Worm (Caenorhabditis elegans): ENCODE data around the gene col-43.
A peak's percentile ranks its signal among the peaks of the same experiment; 100 is the strongest.

col-43 gene

DNA sequence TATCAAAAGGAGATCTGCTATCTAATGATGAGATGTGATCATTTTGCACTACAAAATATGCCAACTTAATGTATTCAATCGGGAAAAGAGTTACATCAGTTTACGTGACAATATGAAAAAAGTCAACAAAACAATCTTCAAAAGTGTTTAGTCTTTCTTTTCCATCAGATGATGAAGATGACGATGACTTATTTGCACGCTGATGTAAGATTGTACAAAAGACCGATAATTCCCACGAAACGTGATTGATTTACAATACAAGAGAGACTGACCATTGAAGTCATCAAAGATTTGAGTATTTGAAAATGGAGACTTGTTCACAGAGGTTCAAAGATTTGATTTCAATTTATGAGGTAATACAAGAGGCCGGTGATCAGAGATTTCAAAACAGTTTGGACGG, 25.5 kb downstream of the col-43 start:
- TF ChIP-seq lsy-12 (tag; optimal IDR thresholded peaks at IDR 0.05) (no peak), R02D3.7 (tag; optimal IDR thresholded peaks at IDR 0.05) (no peak), nhr-28 (tag; optimal IDR thresholded peaks at IDR 0.05) (no peak), nhr-25 (tag; optimal IDR thresholded peaks at IDR 0.05) (peak; percentile 3), ceh-28 (tag; optimal IDR thresholded peaks at IDR 0.05) (no peak), nhr-43 (tag; optimal IDR thresholded peaks at IDR 0.05; ENCODE audit: poor library complexity, severe bottlenecking) (peak; percentile 2), elt-1 (tag; optimal IDR thresholded peaks at IDR 0.05) (peak; percentile 80), nhr-67 (tag; optimal IDR thresholded peaks at IDR 0.05) (no peak)

DNA sequence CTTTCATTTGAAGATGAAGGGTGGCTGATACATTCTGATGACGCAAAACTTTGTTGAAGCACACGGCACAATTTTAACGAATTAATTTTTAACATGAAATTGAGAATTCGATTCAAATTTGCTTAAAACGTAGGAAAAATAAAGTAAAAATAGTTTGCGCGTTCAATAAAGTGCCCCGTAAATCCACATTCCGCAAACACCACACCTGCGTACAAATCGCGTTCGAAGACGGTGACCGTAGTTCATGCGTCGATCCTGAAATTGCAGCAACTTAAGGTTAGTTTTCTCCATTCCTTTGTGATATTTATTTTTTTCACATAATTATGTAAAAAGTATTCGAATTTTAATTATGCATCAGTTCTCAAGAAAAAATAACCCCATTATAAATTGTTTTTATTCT, 26.0 kb downstream of the col-43 start, which contains the start of gene F43H9.3:
TSS of gene F43H9.3 (minus strand) at position 189 of the 400 bp plus-strand sequence.
- TF ChIP-seq nfya-1 (tag; optimal IDR thresholded peaks at IDR 0.05; ENCODE audit: insufficient read depth) (peak; percentile 28), fkh-10 (GFP tag; optimal IDR thresholded peaks at IDR 0.05) (no peak), aly-2 (tag; optimal IDR thresholded peaks at IDR 0.05) (no peak), elt-2 (tag; optimal IDR thresholded peaks at IDR 0.05) (no peak), hmg-11 (tag; optimal IDR thresholded peaks at IDR 0.05) (peak; percentile 18), nhr-43 (tag; optimal IDR thresholded peaks at IDR 0.05; ENCODE audit: poor library complexity, severe bottlenecking) (no peak), jun-1 (tag; optimal IDR thresholded peaks at IDR 0.05) (no peak), unc-62 (GFP tag; optimal IDR thresholded peaks at IDR 0.05) (no peak), nhr-237 (tag; optimal IDR thresholded peaks at IDR 0.05) (no peak), eor-1 (tag; optimal IDR thresholded peaks at IDR 0.05) (no peak), mdl-1 (tag; optimal IDR thresholded peaks at IDR 0.05) (no peak), nhr-25 (tag; optimal IDR thresholded peaks at IDR 0.05) (no peak), lsy-12 (tag; optimal IDR thresholded peaks at IDR 0.05) (no peak), sea-2 (GFP tag; optimal IDR thresholded peaks at IDR 0.05) (no peak), ama-1 (optimal IDR thresholded peaks at IDR 0.05) (no peak), snpc-4 (tag; optimal IDR thresholded peaks at IDR 0.05) (no peak), R02D3.7 (tag; optimal IDR thresholded peaks at IDR 0.05) (peak; percentile 89), lin-15B (tag; optimal IDR thresholded peaks at IDR 0.05) (peak; percentile 2), nhr-67 (tag; optimal IDR thresholded peaks at IDR 0.05) (no peak), unc-39 (tag; optimal IDR thresholded peaks at IDR 0.05) (no peak), nhr-11 (tag; optimal IDR thresholded peaks at IDR 0.05) (no peak), pha-4 (tag; optimal IDR thresholded peaks at IDR 0.05) (peak; percentile 30), lin-39 (tag; optimal IDR thresholded peaks at IDR 0.05) (no peak), tbx-2 (tag; optimal IDR thresholded peaks at IDR 0.05) (no peak), ZK546.5 (tag; optimal IDR thresholded peaks at IDR 0.05) (no peak), fos-1 (tag; optimal IDR thresholded peaks at IDR 0.05) (no peak), ztf-4 (tag; optimal IDR thresholded peaks at IDR 0.05) (no peak), fkh-2 (tag; optimal IDR thresholded peaks at IDR 0.05) (no peak), ceh-82 (tag; optimal IDR thresholded peaks at IDR 0.05) (no peak), pqm-1 (tag; optimal IDR thresholded peaks at IDR 0.05) (no peak), nhr-77 (tag; optimal IDR thresholded peaks at IDR 0.05) (no peak), elt-1 (tag; optimal IDR thresholded peaks at IDR 0.05) (no peak), mml-1 (tag; optimal IDR thresholded peaks at IDR 0.05) (no peak), egl-27 (tag; optimal IDR thresholded peaks at IDR 0.05) (no peak), egl-5 (tag; optimal IDR thresholded peaks at IDR 0.05) (no peak), zag-1 (tag; optimal IDR thresholded peaks at IDR 0.05) (no peak), ceh-28 (tag; optimal IDR thresholded peaks at IDR 0.05) (no peak), nhr-23 (tag; optimal IDR thresholded peaks at IDR 0.05) (no peak), elt-3 (tag; optimal IDR thresholded peaks at IDR 0.05) (no peak), ceh-16 (tag; optimal IDR thresholded peaks at IDR 0.05) (no peak)

- TF ChIP-seq ceh-28 (tag; optimal IDR thresholded peaks at IDR 0.05) (peak; percentile 75), pha-4 (tag; optimal IDR thresholded peaks at IDR 0.05) (peak; percentile 51), unc-39 (tag; optimal IDR thresholded peaks at IDR 0.05) (no peak), elt-2 (tag; optimal IDR thresholded peaks at IDR 0.05) (peak; percentile 39), pqm-1 (tag; optimal IDR thresholded peaks at IDR 0.05) (peak; percentile 21)
Measured at ce11 chrV:8022040-8022439, 28.7 kb downstream of the col-43 start, which contains the start of gene ech-3. ech-3 (plus strand) TSS chrV:8022217.

Data from whole organism, L3 larva.